Worm (Caenorhabditis elegans) whole organism, mixed stage, embryonic: ENCODE data around the gene M02E1.4.
"Not testable (repeated sequence)": the region's sequence is repeated elsewhere in the genome, so short reads cannot be mapped to it uniquely, and the experiment has no call there.

Source experiments
- M03D4.4 ChIP-seq: sonication (generic microtip); optimal IDR thresholded peaks from 2 replicates; lab custom pipeline; 2017; ENCODE audit warnings: mild to moderate bottlenecking, missing genetic modification characterization, missing compliant biosample characterization
- bed-3 ChIP-seq: fragments of 200-800 bp; sonication (Bioruptor generic); optimal IDR thresholded peaks from 3 replicates; lab custom pipeline; 2018; ENCODE audit warnings: mild to moderate bottlenecking, missing genetic modification characterization, moderate library complexity, missing compliant biosample characterization
- blmp-1 ChIP-seq: fragments of 150-350 bp; optimal IDR thresholded peaks from 2 replicates; lab custom pipeline; 2014; ENCODE audit warnings: missing biosample characterization, missing genetic modification characterization
- ceh-43 ChIP-seq: fragments of 200-800 bp; sonication (Bioruptor generic); optimal IDR thresholded peaks from 2 replicates; lab custom pipeline; 2018; ENCODE audit warnings: mild to moderate bottlenecking, missing genetic modification characterization, moderate library complexity, missing compliant biosample characterization
- ceh-83 ChIP-seq: fragments of 200-800 bp; sonication (Bioruptor generic); optimal IDR thresholded peaks from 2 replicates; lab custom pipeline; 2018; ENCODE audit warnings: mild to moderate bottlenecking, missing genetic modification characterization, missing compliant biosample characterization
- ces-1 ChIP-seq: fragments of 150-350 bp; optimal IDR thresholded peaks from 2 replicates; lab custom pipeline; 2014; ENCODE audit warnings: missing biosample characterization, missing genetic modification reagents, missing genetic modification characterization
- cnd-1 ChIP-seq: fragments of 200-800 bp; sonication (Bioruptor generic); optimal IDR thresholded peaks from 2 replicates; lab custom pipeline; 2018; ENCODE audit warnings: mild to moderate bottlenecking, missing genetic modification characterization, missing compliant biosample characterization
- drap-1 ChIP-seq: fragments of 200-800 bp; sonication (Bioruptor generic); optimal IDR thresholded peaks from 3 replicates; lab custom pipeline; 2018; ENCODE audit warnings: mild to moderate bottlenecking, missing genetic modification characterization, missing compliant biosample characterization
- elt-1 ChIP-seq: sonication (generic microtip); optimal IDR thresholded peaks from 2 replicates; lab custom pipeline; 2017; ENCODE audit warnings: missing genetic modification characterization, mild to moderate bottlenecking, missing compliant biosample characterization, antibody characterized with exemption, moderate library complexity, borderline replicate concordance; ENCODE audit not compliant: insufficient read depth
- flh-1 ChIP-seq: fragments of 200-800 bp; sonication (Bioruptor generic); optimal IDR thresholded peaks from 2 replicates; lab custom pipeline; 2018; ENCODE audit warnings: mild to moderate bottlenecking, missing genetic modification characterization, moderate library complexity, missing compliant biosample characterization
- ham-2 ChIP-seq: fragments of 200-800 bp; sonication (Bioruptor generic); optimal IDR thresholded peaks from 2 replicates; lab custom pipeline; 2018; ENCODE audit warnings: mild to moderate bottlenecking, missing genetic modification characterization, missing compliant biosample characterization
- hlh-1 ChIP-seq: fragments of 150-350 bp; optimal IDR thresholded peaks from 2 replicates; lab custom pipeline; 2014; ENCODE audit warnings: missing biosample characterization, missing genetic modification reagents, missing genetic modification characterization
- lin-13 ChIP-seq: fragments of 150-350 bp; optimal IDR thresholded peaks from 2 replicates; lab custom pipeline; 2014; ENCODE audit warnings: missing biosample characterization, missing genetic modification characterization
- lsy-2 ChIP-seq: fragments of 150-350 bp; optimal IDR thresholded peaks from 2 replicates; lab custom pipeline; 2014; ENCODE audit warnings: missing biosample characterization, missing genetic modification characterization
- mep-1 ChIP-seq: fragments of 150-350 bp; optimal IDR thresholded peaks from 2 replicates; lab custom pipeline; 2017; ENCODE audit warnings: missing biosample characterization, missing genetic modification reagents, missing genetic modification characterization, inconsistent platforms
- mls-2 ChIP-seq: sonication (generic microtip); optimal IDR thresholded peaks from 2 replicates; lab custom pipeline; 2016; ENCODE audit warnings: mild to moderate bottlenecking, missing genetic modification characterization, moderate library complexity, missing compliant biosample characterization
- nhr-12 ChIP-seq: fragments of 150-350 bp; optimal IDR thresholded peaks from 2 replicates; lab custom pipeline; 2014; ENCODE audit warnings: missing biosample characterization, missing genetic modification characterization
- nhr-2 ChIP-seq: fragments of 150-350 bp; optimal IDR thresholded peaks from 2 replicates; lab custom pipeline; 2014; ENCODE audit warnings: missing biosample characterization, missing genetic modification characterization
- nhr-237 ChIP-seq: fragments of 150-350 bp; optimal IDR thresholded peaks from 2 replicates; lab custom pipeline; 2014; ENCODE audit warnings: missing biosample characterization, missing genetic modification characterization
- nhr-28 ChIP-seq: fragments of 150-350 bp; optimal IDR thresholded peaks from 2 replicates; lab custom pipeline; 2014; ENCODE audit warnings: missing biosample characterization, missing genetic modification characterization
- nhr-76 ChIP-seq: sonication (generic microtip); optimal IDR thresholded peaks from 2 replicates; lab custom pipeline; 2017; ENCODE audit warnings: missing biosample characterization, missing genetic modification characterization
- pha-4 ChIP-seq: fragments of 150-350 bp; optimal IDR thresholded peaks from 2 replicates; lab custom pipeline; 2018; ENCODE audit warnings: missing biosample characterization, missing genetic modification reagents, missing genetic modification characterization
- snpc-4 ChIP-seq: fragments of 150-350 bp; optimal IDR thresholded peaks from 2 replicates; lab custom pipeline; 2014; ENCODE audit warnings: missing biosample characterization, missing genetic modification characterization
- tbx-8 ChIP-seq: fragments of 200-800 bp; sonication (Bioruptor generic); optimal IDR thresholded peaks from 2 replicates; lab custom pipeline; 2018; ENCODE audit warnings: mild to moderate bottlenecking, missing genetic modification characterization, moderate library complexity, missing compliant biosample characterization
- unc-120 ChIP-seq: sonication (generic microtip); optimal IDR thresholded peaks from 2 replicates; lab custom pipeline; 2017; ENCODE audit warnings: missing genetic modification characterization, missing compliant biosample characterization; ENCODE audit not compliant: poor library complexity, severe bottlenecking
- unc-39 ChIP-seq: fragments of 150-350 bp; optimal IDR thresholded peaks from 2 replicates; lab custom pipeline; 2014; ENCODE audit warnings: missing biosample characterization, missing genetic modification characterization
- unc-62 ChIP-seq: fragments of 150-350 bp; optimal IDR thresholded peaks from 2 replicates; lab custom pipeline; 2014; ENCODE audit warnings: missing biosample characterization, missing genetic modification reagents, missing genetic modification characterization
- zip-8 ChIP-seq: fragments of 150-350 bp; optimal IDR thresholded peaks from 2 replicates; lab custom pipeline; 2014; ENCODE audit warnings: missing biosample characterization, missing genetic modification characterization
- ztf-11 ChIP-seq: fragments of 150-350 bp; optimal IDR thresholded peaks from 2 replicates; lab custom pipeline; 2014; ENCODE audit warnings: missing biosample characterization, missing genetic modification characterization

Gene M02E1.4

ce11 chrX:312908-313307 lies at the start of gene M02E1.4:
Gene M02E1.4 (plus strand): TSS chrX:313274.
- no peak for TF ChIP-seq hlh-1
- TF ChIP-seq unc-62, result no peak
- no peak for TF ChIP-seq nhr-12
- no peak for TF ChIP-seq ham-2 (GFP tag; lab: Kevin White, UChicago)
- TF ChIP-seq unc-39 (tag; lab: Kevin White, UChicago), result no peak
- no peak for TF ChIP-seq lsy-2 (tag; lab: Kevin White, UChicago)
- TF ChIP-seq drap-1 (GFP tag; lab: Kevin White, UChicago), result no peak
- TF ChIP-seq nhr-237 (tag; lab: Kevin White, UChicago), result no peak

DNA sequence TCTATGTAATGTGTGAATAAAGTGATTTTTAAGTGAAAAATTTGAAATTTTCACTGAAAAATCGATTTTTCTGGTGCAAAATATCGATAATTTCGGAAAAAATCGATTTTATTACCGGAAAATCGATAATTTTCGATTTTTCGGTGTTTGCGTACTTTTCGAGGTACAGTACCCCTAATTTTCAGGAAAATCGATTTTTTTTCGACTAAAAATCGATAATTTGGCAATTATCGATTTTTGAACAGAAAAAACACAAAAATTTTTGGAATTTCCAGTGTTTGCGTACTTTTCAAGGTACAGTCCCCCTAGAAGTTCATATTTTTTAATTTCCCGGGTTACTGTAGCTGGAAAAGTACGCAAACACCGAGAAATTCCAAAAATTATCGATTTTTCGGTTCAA lies 41.6 kb upstream of the M02E1.4 start:
- TF ChIP-seq hlh-1, result no peak
- TF ChIP-seq ces-1, result no peak
- TF ChIP-seq ceh-83 (GFP tag; lab: Kevin White, UChicago), result no peak
- TF ChIP-seq zip-8 (tag; lab: Kevin White, UChicago), result no peak
- no peak for TF ChIP-seq mep-1 (tag; lab: Kevin White, UChicago)
- no peak for TF ChIP-seq tbx-8 (GFP tag; lab: Kevin White, UChicago)
- TF ChIP-seq drap-1 (GFP tag; lab: Kevin White, UChicago), result no peak
- TF ChIP-seq pha-4 (tag; lab: Kevin White, UChicago), result no peak
- no peak for TF ChIP-seq mls-2 (tag; lab: Kevin White, UChicago)

DNA sequence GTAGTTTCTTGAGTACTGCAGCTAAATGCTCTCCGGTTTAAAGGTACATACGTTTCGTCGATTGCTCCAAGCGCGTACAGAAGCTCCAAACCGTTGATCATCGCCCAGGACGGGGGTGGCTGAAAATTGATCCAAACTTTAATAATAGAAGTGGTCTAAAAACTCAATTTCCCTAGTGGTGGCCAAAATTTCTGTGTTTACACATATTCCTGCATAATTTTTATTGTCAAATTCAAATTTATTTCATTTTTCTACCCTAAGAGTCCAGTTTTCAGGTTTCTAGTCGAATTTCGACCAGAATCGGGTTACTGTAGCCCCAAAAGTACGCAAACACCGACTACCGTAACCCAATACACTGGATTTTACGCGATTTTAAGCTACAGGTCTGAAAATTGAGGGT lies 39.2 kb upstream of the M02E1.4 start, which contains the start of gene Y108F1.5:
Gene Y108F1.5, minus strand, starts transcription at position 101 of the 400 bp plus-strand sequence.
- not testable (repeated sequence) for TF ChIP-seq snpc-4, nhr-28, ztf-11 (tag; lab: Kevin White, UChicago)

DNA sequence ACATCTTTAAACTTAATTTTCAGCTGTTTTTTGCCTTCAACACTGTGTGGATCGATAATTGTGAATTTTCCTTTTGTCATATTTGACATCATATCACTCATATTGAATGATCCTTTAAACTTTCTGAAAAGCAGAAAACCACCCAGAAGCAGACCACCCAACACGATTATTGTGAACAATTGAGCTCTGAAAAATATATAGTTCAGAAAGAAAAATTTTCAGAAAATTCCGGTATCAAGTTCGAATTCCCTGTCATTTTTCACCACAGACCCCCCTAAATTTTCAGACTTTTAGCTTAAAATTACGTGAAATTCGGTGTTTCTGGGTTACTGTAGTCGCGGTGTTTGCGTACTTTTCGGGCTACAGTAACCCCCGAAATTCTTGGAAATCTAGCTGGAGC lies 27.0 kb upstream of the M02E1.4 start, which contains the start of gene Y47C4A.1:
Gene Y47C4A.1, minus strand, starts transcription at position 101 of the 400 bp plus-strand sequence.
- TF ChIP-seq drap-1 (GFP tag; lab: Kevin White, UChicago); blmp-1; unc-62: not testable (repeated sequence)

ce11 chrX:295726-296125 lies 17.3 kb upstream of the M02E1.4 start:
- TF ChIP-seq flh-1, result no peak

ce11 chrX:296934-297333 lies 16.1 kb upstream of the M02E1.4 start, which contains the start of gene R57.2:
Gene R57.2 (plus strand): TSS chrX:297234.
- TF ChIP-seq drap-1 (GFP tag; lab: Kevin White, UChicago), result no peak
- no peak for TF ChIP-seq ceh-43 (GFP tag; lab: Kevin White, UChicago)
- no peak for TF ChIP-seq lin-13 (tag; lab: Kevin White, UChicago)
- no peak for TF ChIP-seq nhr-76 (tag; lab: Kevin White, UChicago)
- no peak for TF ChIP-seq unc-62
- TF ChIP-seq nhr-2 (tag; lab: Kevin White, UChicago), result no peak
- no peak for TF ChIP-seq bed-3 (GFP tag; lab: Kevin White, UChicago)
- TF ChIP-seq zip-8 (tag; lab: Kevin White, UChicago), result no peak
- TF ChIP-seq elt-1 (tag; lab: Kevin White, UChicago), result no peak
- TF ChIP-seq ceh-83 (GFP tag; lab: Kevin White, UChicago), result no peak
- TF ChIP-seq flh-1, result no peak
- TF ChIP-seq ham-2 (GFP tag; lab: Kevin White, UChicago), result no peak
- TF ChIP-seq ztf-11 (tag; lab: Kevin White, UChicago), result no peak
- no peak for TF ChIP-seq cnd-1 (tag; lab: Kevin White, UChicago)
- TF ChIP-seq unc-120 (tag; lab: Kevin White, UChicago), result no peak
- no peak for TF ChIP-seq blmp-1
- TF ChIP-seq mep-1 (tag; lab: Kevin White, UChicago), result no peak
- no peak for TF ChIP-seq nhr-237 (tag; lab: Kevin White, UChicago)
- TF ChIP-seq hlh-1, result no peak
- no peak for TF ChIP-seq M03D4.4 (tag; lab: Kevin White, UChicago)
